Worm (Caenorhabditis elegans): ENCODE results near the gene B0198.2.

B0198.2 gene

DNA sequence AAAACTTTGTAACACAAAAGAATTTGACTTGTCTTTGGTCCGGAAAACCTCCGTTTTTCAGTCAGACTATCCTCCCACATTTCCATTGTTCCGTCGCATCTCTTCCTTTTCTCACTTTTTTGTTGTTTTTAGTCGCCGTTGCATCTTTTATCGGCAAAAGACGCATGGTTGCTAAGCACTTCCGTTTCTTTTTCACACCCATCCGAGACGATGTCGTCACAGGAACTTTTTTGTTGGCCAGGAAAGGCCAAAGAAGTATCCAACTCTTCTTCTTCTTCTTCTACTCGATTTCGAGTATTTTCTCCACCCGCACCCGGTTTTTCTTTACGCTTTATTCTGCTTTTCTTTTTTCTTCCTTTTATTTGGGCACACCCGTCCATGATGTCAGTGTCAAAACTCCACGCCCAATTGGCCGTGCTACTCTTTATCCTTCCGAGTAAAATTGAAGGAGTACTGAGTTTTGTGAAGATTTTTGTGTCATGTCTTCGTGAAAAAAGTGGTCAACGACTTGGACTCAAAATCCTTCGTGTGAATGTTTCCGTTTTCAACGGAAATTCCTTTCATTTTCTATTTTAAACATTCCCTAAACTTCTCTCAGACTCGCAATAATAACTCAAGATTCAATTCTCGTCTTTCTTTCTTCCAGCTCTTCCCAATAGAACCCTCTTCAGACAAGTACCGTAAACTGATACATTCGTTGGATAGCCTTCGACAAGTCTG lies at the start of gene B0198.2:
TSS of gene B0198.2 (plus strand) at position 670 of the 720 bp plus-strand sequence.
- TF ChIP-seq F13C5.2 (tag; optimal IDR thresholded peaks at IDR 0.05) (no peak), ceh-13 (GFP tag; optimal IDR thresholded peaks at IDR 0.05) (no peak), sea-1 (GFP tag; conservative IDR thresholded peaks at IDR 0.05) (no peak), scrt-1 (GFP tag; IDR thresholded peaks at IDR 0.05) (no peak), pes-1 (GFP tag; IDR thresholded peaks at IDR 0.05) (no peak), hmg-4 (GFP tag; optimal IDR thresholded peaks at IDR 0.05) (no peak), ets-7 (tag; optimal IDR thresholded peaks at IDR 0.05) (no peak), flt-1 (GFP tag; IDR thresholded peaks at IDR 0.05) (no peak), tbx-11 (GFP tag; IDR thresholded peaks at IDR 0.05) (no peak), ama-1 (optimal IDR thresholded peaks at IDR 0.05) (no peak), B0310.2 (tag; optimal IDR thresholded peaks at IDR 0.05) (no peak), hnd-1 (tag; optimal IDR thresholded peaks at IDR 0.05) (no peak), tbx-37 (GFP tag; conservative IDR thresholded peaks at IDR 0.05) (no peak), ceh-36 (tag; optimal IDR thresholded peaks at IDR 0.05) (no peak), aly-1 (tag; optimal IDR thresholded peaks at IDR 0.05) (no peak), tra-4 (tag; optimal IDR thresholded peaks at IDR 0.05) (no peak), hmbx-1 (tag; optimal IDR thresholded peaks at IDR 0.05) (no peak)

- TF ChIP-seq pes-1 (GFP tag; IDR thresholded peaks at IDR 0.05), result no peak
- TF ChIP-seq hmg-4 (GFP tag; optimal IDR thresholded peaks at IDR 0.05), result no peak
- TF ChIP-seq sea-1 (GFP tag; conservative IDR thresholded peaks at IDR 0.05), result no peak
- no peak for TF ChIP-seq aly-1 (tag; optimal IDR thresholded peaks at IDR 0.05)
- no peak for TF ChIP-seq tbx-11 (GFP tag; IDR thresholded peaks at IDR 0.05)
- TF ChIP-seq ets-7 (tag; optimal IDR thresholded peaks at IDR 0.05), result no peak
- no peak for TF ChIP-seq scrt-1 (GFP tag; IDR thresholded peaks at IDR 0.05)
- no peak for TF ChIP-seq ceh-36 (tag; optimal IDR thresholded peaks at IDR 0.05)
- no peak for TF ChIP-seq flt-1 (GFP tag; IDR thresholded peaks at IDR 0.05)
- no peak for TF ChIP-seq B0310.2 (tag; optimal IDR thresholded peaks at IDR 0.05)
- no peak for TF ChIP-seq hnd-1 (tag; optimal IDR thresholded peaks at IDR 0.05)
- no peak for TF ChIP-seq F13C5.2 (tag; optimal IDR thresholded peaks at IDR 0.05)
- TF ChIP-seq ceh-13 (GFP tag; optimal IDR thresholded peaks at IDR 0.05), result no peak
- TF ChIP-seq hmbx-1 (tag; optimal IDR thresholded peaks at IDR 0.05), result no peak
- no peak for TF ChIP-seq tra-4 (tag; optimal IDR thresholded peaks at IDR 0.05)
- no peak for TF ChIP-seq tbx-37 (GFP tag; conservative IDR thresholded peaks at IDR 0.05)
- TF ChIP-seq ama-1 (optimal IDR thresholded peaks at IDR 0.05), result no peak
Observed at ce11 chrX:11982065-11982464, 43.5 kb upstream of the B0198.2 start, which contains the start of gene nhr-167. Gene nhr-167, minus strand, starts transcription at chrX:11982085.

DNA sequence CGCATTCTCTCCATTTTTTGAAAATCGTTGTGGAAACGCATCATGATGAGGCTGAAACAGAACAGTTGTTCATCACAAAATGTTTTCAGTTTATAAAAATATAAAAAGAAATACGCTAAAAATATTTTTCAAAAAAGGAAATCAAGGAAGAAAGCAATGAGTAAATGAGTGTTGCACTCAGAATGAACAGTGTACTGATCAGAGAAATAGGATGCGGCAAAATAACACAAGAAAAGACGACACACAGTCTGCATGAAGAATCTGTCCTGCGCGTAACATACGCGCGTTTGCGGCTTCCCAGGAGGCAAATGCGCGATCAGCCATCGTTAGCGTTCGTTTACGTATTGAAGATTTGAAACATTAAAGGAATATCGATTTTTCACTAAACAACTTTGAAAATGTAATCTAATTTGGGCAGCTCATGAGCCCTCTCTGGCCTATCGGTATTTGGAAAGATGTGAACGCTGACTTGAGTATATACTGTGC lies 41.9 kb upstream of the B0198.2 start, which contains the start of gene C49F5.3:
TSS of gene C49F5.3 (minus strand) at position 51 of the 486 bp plus-strand sequence.
- no peak for TF ChIP-seq hnd-1 (tag; optimal IDR thresholded peaks at IDR 0.05)
- no peak for TF ChIP-seq scrt-1 (GFP tag; IDR thresholded peaks at IDR 0.05)
- no peak for TF ChIP-seq tra-4 (tag; optimal IDR thresholded peaks at IDR 0.05)
- TF ChIP-seq sea-1 (GFP tag; conservative IDR thresholded peaks at IDR 0.05), result no peak
- no peak for TF ChIP-seq B0310.2 (tag; optimal IDR thresholded peaks at IDR 0.05)
- TF ChIP-seq ceh-13 (GFP tag; optimal IDR thresholded peaks at IDR 0.05), result no peak
- no peak for TF ChIP-seq tbx-37 (GFP tag; conservative IDR thresholded peaks at IDR 0.05)
- no peak for TF ChIP-seq tbx-11 (GFP tag; IDR thresholded peaks at IDR 0.05)
- TF ChIP-seq ceh-36 (tag; optimal IDR thresholded peaks at IDR 0.05), result no peak
- TF ChIP-seq hmg-4 (GFP tag; optimal IDR thresholded peaks at IDR 0.05), result no peak

DNA sequence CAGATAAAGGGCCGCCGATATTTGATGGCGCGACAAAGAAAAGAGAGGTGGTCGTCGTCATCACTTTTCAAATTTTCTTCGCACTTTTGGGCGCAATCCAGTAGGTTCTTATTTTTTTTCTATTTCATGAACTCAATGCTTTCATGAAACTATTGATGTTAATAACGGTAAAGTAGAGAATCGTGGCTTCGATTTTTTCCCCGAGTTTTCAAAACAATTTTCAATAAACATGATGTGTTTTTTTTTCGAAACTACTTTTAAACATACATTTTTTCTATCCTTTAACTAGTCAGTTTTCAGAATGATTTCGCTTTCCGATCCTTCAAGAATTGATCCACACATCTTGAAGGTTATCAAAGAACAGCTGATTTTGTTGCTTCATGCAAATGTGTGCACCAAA lies 39.7 kb upstream of the B0198.2 start, which contains the start of gene C49F5.5:
TSS of gene C49F5.5 (plus strand) at position 301 of the 400 bp plus-strand sequence.
- no peak for TF ChIP-seq tbx-37 (GFP tag; conservative IDR thresholded peaks at IDR 0.05)
- no peak for TF ChIP-seq hmg-4 (GFP tag; optimal IDR thresholded peaks at IDR 0.05)
- TF ChIP-seq sea-1 (GFP tag; conservative IDR thresholded peaks at IDR 0.05), result no peak
- no peak for TF ChIP-seq pes-1 (GFP tag; IDR thresholded peaks at IDR 0.05)

- TF ChIP-seq hmbx-1 (tag; optimal IDR thresholded peaks at IDR 0.05), result no peak
- no peak for TF ChIP-seq pes-1 (GFP tag; IDR thresholded peaks at IDR 0.05)
- no peak for TF ChIP-seq ceh-36 (tag; optimal IDR thresholded peaks at IDR 0.05)
- TF ChIP-seq tra-4 (tag; optimal IDR thresholded peaks at IDR 0.05), result no peak
- TF ChIP-seq hmg-4 (GFP tag; optimal IDR thresholded peaks at IDR 0.05), result no peak
- no peak for TF ChIP-seq tbx-11 (GFP tag; IDR thresholded peaks at IDR 0.05)
- TF ChIP-seq sea-1 (GFP tag; conservative IDR thresholded peaks at IDR 0.05), result no peak
- no peak for TF ChIP-seq flt-1 (GFP tag; IDR thresholded peaks at IDR 0.05)
- no peak for TF ChIP-seq F13C5.2 (tag; optimal IDR thresholded peaks at IDR 0.05)
- no peak for TF ChIP-seq scrt-1 (GFP tag; IDR thresholded peaks at IDR 0.05)
- TF ChIP-seq ets-7 (tag; optimal IDR thresholded peaks at IDR 0.05), result no peak
- TF ChIP-seq aly-1 (tag; optimal IDR thresholded peaks at IDR 0.05), result no peak
- TF ChIP-seq ceh-13 (GFP tag; optimal IDR thresholded peaks at IDR 0.05), result no peak
- TF ChIP-seq B0310.2 (tag; optimal IDR thresholded peaks at IDR 0.05), result no peak
- TF ChIP-seq tbx-37 (GFP tag; conservative IDR thresholded peaks at IDR 0.05), result no peak
- TF ChIP-seq hnd-1 (tag; optimal IDR thresholded peaks at IDR 0.05), result no peak
- no peak for TF ChIP-seq ama-1 (optimal IDR thresholded peaks at IDR 0.05)
Observed at ce11 chrX:11987900-11988364, 37.6 kb upstream of the B0198.2 start, which contains the start of gene C49F5.6. Gene C49F5.6, plus strand, starts transcription at chrX:11988314.

- TF ChIP-seq ets-7 (tag; optimal IDR thresholded peaks at IDR 0.05) (no peak), sea-1 (GFP tag; conservative IDR thresholded peaks at IDR 0.05) (no peak), tra-4 (tag; optimal IDR thresholded peaks at IDR 0.05) (no peak), flt-1 (GFP tag; IDR thresholded peaks at IDR 0.05) (no peak), pes-1 (GFP tag; IDR thresholded peaks at IDR 0.05) (no peak), scrt-1 (GFP tag; IDR thresholded peaks at IDR 0.05) (no peak), hnd-1 (tag; optimal IDR thresholded peaks at IDR 0.05) (no peak), hmbx-1 (tag; optimal IDR thresholded peaks at IDR 0.05) (no peak), ceh-36 (tag; optimal IDR thresholded peaks at IDR 0.05) (no peak), B0310.2 (tag; optimal IDR thresholded peaks at IDR 0.05) (no peak), tbx-37 (GFP tag; conservative IDR thresholded peaks at IDR 0.05) (no peak), aly-1 (tag; optimal IDR thresholded peaks at IDR 0.05) (no peak), tbx-11 (GFP tag; IDR thresholded peaks at IDR 0.05) (no peak), ama-1 (optimal IDR thresholded peaks at IDR 0.05) (no peak)
Observed at ce11 chrX:11992246-11992645, 33.3 kb upstream of the B0198.2 start.
